Fruit fly (Drosophila melanogaster) whole organism, pupa: ENCODE data around the gene CG3847.

Experiments used
- CG10348 ChIP-seq: fragments of 200-800 bp; sonication (Bioruptor generic); IDR thresholded peaks from 2 replicates; pipeline ENCODE4 v1.3.6; 2022; ENCODE audit warnings: missing biosample characterization, missing genetic modification characterization
- CG13204 ChIP-seq: fragments of 200-800 bp; sonication (Bioruptor generic); optimal IDR thresholded peaks from 2 replicates; lab custom pipeline; 2018; ENCODE audit warnings: missing biosample characterization, mild to moderate bottlenecking, missing genetic modification characterization, moderate library complexity
- CG14655 ChIP-seq: fragments of 200-800 bp; sonication (Bioruptor generic); optimal IDR thresholded peaks from 3 replicates; lab custom pipeline; 2017; ENCODE audit warnings: mild to moderate bottlenecking, missing biosample characterization, missing genetic modification reagents, missing genetic modification characterization
- CG9948 ChIP-seq: fragments of 200-800 bp; sonication (Bioruptor generic); optimal IDR thresholded peaks from 2 replicates; lab custom pipeline; 2018; ENCODE audit warnings: missing biosample characterization, mild to moderate bottlenecking, missing genetic modification characterization, moderate library complexity
- Pif1B ChIP-seq: fragments of 200-800 bp; sonication (Bioruptor generic); optimal IDR thresholded peaks from 3 replicates; lab custom pipeline; 2016; ENCODE audit warnings: missing biosample characterization, missing genetic modification characterization
- Snoo ChIP-seq: fragments of 200-800 bp; sonication (Bioruptor generic); optimal IDR thresholded peaks from 3 replicates; lab custom pipeline; 2017; ENCODE audit warnings: missing biosample characterization, mild to moderate bottlenecking, missing genetic modification characterization, inconsistent platforms
- fd96Ca ChIP-seq: fragments of 200-800 bp; sonication (Bioruptor generic); IDR thresholded peaks from 3 replicates; pipeline ENCODE4 v1.3.6; 2022; ENCODE audit warnings: missing biosample characterization, missing genetic modification characterization

- TF ChIP-seq Pif1B (GFP tag; lab: Kevin White, UChicago) = no peak
- peak; percentile 54; the same call in 1 of the 3 replicates for TF ChIP-seq fd96Ca (GFP tag; lab: Robert Waterston, UW)
- peak; percentile 14 for TF ChIP-seq CG14655 (GFP tag; lab: Kevin White, UChicago)
- no peak for TF ChIP-seq CG9948 (tag; lab: Kevin White, UChicago)
- TF ChIP-seq Snoo (tag; lab: Kevin White, UChicago) = no peak
- TF ChIP-seq CG10348 (GFP tag; lab: Robert Waterston, UW) = no peak
- TF ChIP-seq CG13204 = no peak
Measured at dm6 chrX:6310408-6310807, 36.5 kb upstream of the CG3847 start.
